Fruit fly (Drosophila melanogaster) whole organism, embryonic: ENCODE data around the gene CG8097.

Experiments
- CG11696 ChIP-seq: fragments of 200-800 bp; sonication (Bioruptor generic); IDR thresholded peaks from 2 replicates; pipeline ENCODE4 v1.3.6; 2022; ENCODE audit warnings: missing biosample characterization, missing genetic modification characterization
- CG12391 ChIP-seq: fragments of 200-800 bp; sonication (Bioruptor generic); optimal IDR thresholded peaks from 3 replicates; lab custom pipeline; 2018; ENCODE audit warnings: missing biosample characterization, mild to moderate bottlenecking, missing genetic modification characterization, moderate library complexity
- CG12769 ChIP-seq: fragments of 200-800 bp; sonication (Bioruptor generic); optimal IDR thresholded peaks from 2 replicates; lab custom pipeline; 2019; ENCODE audit warnings: missing biosample characterization, mild to moderate bottlenecking, missing genetic modification characterization, moderate library complexity
- CG1529 ChIP-seq: fragments of 200-800 bp; sonication (Bioruptor generic); optimal IDR thresholded peaks from 3 replicates; lab custom pipeline; 2018; ENCODE audit warnings: missing biosample characterization, missing genetic modification characterization
- CG16813 ChIP-seq: fragments of 200-800 bp; sonication (Bioruptor generic); IDR thresholded peaks from 3 replicates; pipeline ENCODE4 v1.3.6; 2022; ENCODE audit warnings: missing biosample characterization, missing genetic modification characterization; ENCODE audit not compliant: partially characterized antibody
- CG17186 ChIP-seq: fragments of 200-800 bp; sonication (Bioruptor generic); optimal IDR thresholded peaks from 3 replicates; lab custom pipeline; 2017; ENCODE audit warnings: missing biosample characterization, missing genetic modification reagents, missing genetic modification characterization
- CG18476 ChIP-seq: fragments of 200-800 bp; sonication (Bioruptor generic); optimal IDR thresholded peaks from 2 replicates; lab custom pipeline; 2016; ENCODE audit warnings: missing biosample characterization, mild to moderate bottlenecking, missing genetic modification characterization
- CG2202 ChIP-seq: fragments of 200-800 bp; sonication (Bioruptor generic); optimal IDR thresholded peaks from 2 replicates; lab custom pipeline; 2018; ENCODE audit warnings: missing biosample characterization, mild to moderate bottlenecking, missing genetic modification characterization
- CG30020 ChIP-seq: fragments of 200-800 bp; optimal IDR thresholded peaks from 2 replicates; lab custom pipeline; 2019; ENCODE audit warnings: missing biosample characterization, mild to moderate bottlenecking, missing genetic modification characterization, moderate library complexity
- CG4617 ChIP-seq: fragments of 200-800 bp; sonication (Bioruptor generic); optimal IDR thresholded peaks from 3 replicates; lab custom pipeline; 2016; ENCODE audit warnings: missing biosample characterization, missing genetic modification characterization, borderline replicate concordance
- CG6175 ChIP-seq: fragments of 200-800 bp; sonication (Bioruptor generic); IDR thresholded peaks from 3 replicates; pipeline ENCODE4 v1.3.6; 2022; ENCODE audit warnings: missing biosample characterization, missing genetic modification characterization
- CG6813 ChIP-seq: fragments of 200-800 bp; sonication (Bioruptor generic); optimal IDR thresholded peaks from 2 replicates; lab custom pipeline; 2017; ENCODE audit warnings: missing biosample characterization, missing genetic modification characterization, mild to moderate bottlenecking, moderate library complexity, missing genetic modification reagents
- CG7928 ChIP-seq: fragments of 200-800 bp; sonication (Bioruptor generic); optimal IDR thresholded peaks from 2 replicates; lab custom pipeline; 2017; ENCODE audit warnings: missing biosample characterization, mild to moderate bottlenecking, missing genetic modification characterization
- CG8388 ChIP-seq: fragments of 200-800 bp; sonication (Bioruptor generic); optimal IDR thresholded peaks from 2 replicates; lab custom pipeline; 2019; ENCODE audit warnings: missing biosample characterization, mild to moderate bottlenecking, missing genetic modification characterization, moderate library complexity
- CG9437 ChIP-seq: fragments of 200-800 bp; sonication (Bioruptor generic); optimal IDR thresholded peaks from 2 replicates; lab custom pipeline; 2018; ENCODE audit warnings: missing biosample characterization, mild to moderate bottlenecking, missing genetic modification characterization
- Dp ChIP-seq: fragments of 200-800 bp; sonication (Bioruptor generic); optimal IDR thresholded peaks from 2 replicates; lab custom pipeline; 2018; ENCODE audit warnings: missing biosample characterization, mild to moderate bottlenecking, missing genetic modification characterization, moderate library complexity
- Eip74EF ChIP-seq, 2 experiments: fragments of 200-800 bp in 1 of 2; fragments of >200 bp in 1 of 2; sonication (Bioruptor generic) in 1 of 2; optimal IDR thresholded peaks; 2 replicates each; lab custom pipeline; 2017 to 2019; ENCODE audit warnings: missing biosample characterization in 2 of 2, missing genetic modification characterization in 2 of 2, mild to moderate bottlenecking in 1 of 2, moderate library complexity in 1 of 2
- Ets97D ChIP-seq: fragments of 200-800 bp; sonication (Bioruptor generic); optimal IDR thresholded peaks from 3 replicates; lab custom pipeline; 2016; ENCODE audit warnings: missing biosample characterization, missing genetic modification characterization
- H15 ChIP-seq: fragments of 200-800 bp; sonication (Bioruptor generic); IDR thresholded peaks from 3 replicates; pipeline ENCODE4 v1.3.6; 2022; ENCODE audit warnings: missing biosample characterization, missing genetic modification characterization
- Hr78 ChIP-seq, 2 experiments: fragments of 200-800 bp in 1 of 2; fragments of >200 bp in 1 of 2; sonication (Bioruptor generic) in 1 of 2; optimal IDR thresholded peaks; 2 replicates each; lab custom pipeline; 2017 to 2019; ENCODE audit warnings: missing biosample characterization in 2 of 2, missing genetic modification characterization in 2 of 2, mild to moderate bottlenecking in 1 of 2, moderate library complexity in 1 of 2
- MESR4 ChIP-seq: fragments of 200-800 bp; sonication (Bioruptor generic); optimal IDR thresholded peaks from 2 replicates; lab custom pipeline; 2018; ENCODE audit warnings: missing biosample characterization, mild to moderate bottlenecking, missing genetic modification characterization, moderate library complexity
- Mad ChIP-seq: fragments of 200-800 bp; sonication (Bioruptor generic); optimal IDR thresholded peaks from 2 replicates; lab custom pipeline; 2016; ENCODE audit warnings: missing biosample characterization, missing genetic modification characterization
- Max ChIP-seq: fragments of 200-800 bp; sonication (Bioruptor generic); optimal IDR thresholded peaks from 2 replicates; lab custom pipeline; 2016; ENCODE audit warnings: missing biosample characterization, mild to moderate bottlenecking, missing genetic modification characterization
- Mes4 ChIP-seq: fragments of 200-800 bp; sonication (Bioruptor generic); optimal IDR thresholded peaks from 2 replicates; lab custom pipeline; 2016; ENCODE audit warnings: missing biosample characterization, missing genetic modification characterization
- PHDP ChIP-seq: fragments of 200-800 bp; sonication (Bioruptor generic); optimal IDR thresholded peaks from 3 replicates; lab custom pipeline; 2018; ENCODE audit warnings: missing biosample characterization, mild to moderate bottlenecking, missing genetic modification characterization, moderate library complexity
- Pdp1 ChIP-seq, 2 experiments: fragments of 200-800 bp; sonication (Bioruptor generic); optimal IDR thresholded peaks; 3 replicates each; lab custom pipeline; 2016; ENCODE audit warnings: missing biosample characterization in 2 of 2, missing genetic modification characterization in 2 of 2, mild to moderate bottlenecking in 1 of 2, moderate library complexity in 1 of 2
- Ptx1 ChIP-seq: fragments of 200-800 bp; sonication (Bioruptor generic); IDR thresholded peaks from 2 replicates; pipeline ENCODE4 v1.3.6; 2022; ENCODE audit warnings: missing biosample characterization, missing genetic modification characterization
- Ssrp ChIP-seq: fragments of 200-800 bp; sonication (Bioruptor generic); optimal IDR thresholded peaks from 2 replicates; lab custom pipeline; 2018; ENCODE audit warnings: missing biosample characterization, mild to moderate bottlenecking, missing genetic modification characterization, moderate library complexity
- chif ChIP-seq, 2 experiments: fragments of 200-800 bp; sonication (Bioruptor generic); optimal IDR thresholded peaks; 3 replicates each; lab custom pipeline; 2016; ENCODE audit warnings: missing biosample characterization in 2 of 2, missing genetic modification characterization in 2 of 2
- cwo ChIP-seq: fragments of 200-800 bp; sonication (Bioruptor generic); optimal IDR thresholded peaks from 3 replicates; lab custom pipeline; 2017; ENCODE audit warnings: missing biosample characterization, missing genetic modification characterization, mild to moderate bottlenecking, moderate library complexity, missing genetic modification reagents
- da ChIP-seq: fragments of 200-800 bp; sonication (Bioruptor generic); optimal IDR thresholded peaks from 2 replicates; lab custom pipeline; 2016; ENCODE audit warnings: missing biosample characterization, missing genetic modification characterization
- dm ChIP-seq: fragments of 200-800 bp; sonication (Bioruptor generic); optimal IDR thresholded peaks from 3 replicates; lab custom pipeline; 2016; ENCODE audit warnings: missing biosample characterization, missing genetic modification characterization
- dpn ChIP-seq, 2 experiments: fragments of 200-800 bp; sonication (Bioruptor generic); optimal IDR thresholded peaks; 3 replicates each; lab custom pipeline; 2016; ENCODE audit warnings: missing biosample characterization in 2 of 2, missing genetic modification characterization in 2 of 2
- ewg ChIP-seq: fragments of 200-800 bp; sonication (Bioruptor generic); optimal IDR thresholded peaks from 3 replicates; lab custom pipeline; 2017; ENCODE audit warnings: mild to moderate bottlenecking, missing biosample characterization, missing genetic modification reagents, missing genetic modification characterization
- gfzf ChIP-seq: fragments of 200-800 bp; sonication (Bioruptor generic); optimal IDR thresholded peaks from 2 replicates; lab custom pipeline; 2016; ENCODE audit warnings: missing biosample characterization, mild to moderate bottlenecking, missing genetic modification characterization, moderate library complexity
- lbe ChIP-seq: fragments of 200-800 bp; sonication (Bioruptor generic); optimal IDR thresholded peaks from 2 replicates; lab custom pipeline; 2016; ENCODE audit warnings: missing biosample characterization, mild to moderate bottlenecking, missing genetic modification characterization
- nerfin-1 ChIP-seq: fragments of 200-800 bp; sonication (Bioruptor generic); optimal IDR thresholded peaks from 3 replicates; lab custom pipeline; 2019; ENCODE audit warnings: missing biosample characterization, mild to moderate bottlenecking, missing genetic modification characterization, moderate library complexity
- pan ChIP-seq, 4 experiments: fragments of >200 bp in 3 of 4; fragments of 200-800 bp in 1 of 4; sonication (Bioruptor generic) in 1 of 4; optimal IDR thresholded peaks in 3 of 4; IDR thresholded peaks in 1 of 4; 2 replicates each; pipeline versions ENCODE4 v1.3.6 to Lab custom; 2017 to 2022; ENCODE audit warnings: missing biosample characterization in 2 of 4, missing genetic modification characterization in 2 of 4, mixed read lengths in 1 of 4
- peb ChIP-seq: fragments of 200-800 bp; sonication (Bioruptor generic); IDR thresholded peaks from 2 replicates; pipeline ENCODE4 v1.3.6; 2022; ENCODE audit warnings: missing biosample characterization, missing genetic modification characterization
- phol ChIP-seq: fragments of 200-800 bp; sonication (Bioruptor generic); optimal IDR thresholded peaks from 3 replicates; lab custom pipeline; 2018; ENCODE audit warnings: missing biosample characterization, mild to moderate bottlenecking, missing genetic modification characterization, moderate library complexity
- pita ChIP-seq: fragments of 200-800 bp; sonication (Bioruptor generic); optimal IDR thresholded peaks from 2 replicates; lab custom pipeline; 2017; ENCODE audit warnings: missing biosample characterization, mild to moderate bottlenecking, missing genetic modification characterization
- repo ChIP-seq: fragments of 200-800 bp; sonication (Bioruptor generic); optimal IDR thresholded peaks from 2 replicates; lab custom pipeline; 2016; ENCODE audit warnings: missing biosample characterization, missing genetic modification characterization
- so ChIP-seq: fragments of 200-800 bp; sonication (Bioruptor generic); IDR thresholded peaks from 3 replicates; pipeline ENCODE4 v1.3.6; 2022; ENCODE audit warnings: missing biosample characterization, missing genetic modification characterization
- toy ChIP-seq: fragments of 200-800 bp; sonication (Bioruptor generic); IDR thresholded peaks from 2 replicates; pipeline ENCODE4 v1.3.6; 2022; ENCODE audit warnings: missing biosample characterization, missing genetic modification characterization
- unc-4 ChIP-seq: fragments of 200-800 bp; sonication (Bioruptor generic); IDR thresholded peaks from 2 replicates; pipeline ENCODE4 v1.3.6; 2022; ENCODE audit warnings: missing biosample characterization, missing genetic modification characterization; ENCODE audit not compliant: partially characterized antibody
- vvl ChIP-seq: fragments of 200-800 bp; sonication (Bioruptor generic); IDR thresholded peaks from 2 replicates; pipeline ENCODE4 v1.3.6; 2022; ENCODE audit warnings: missing biosample characterization, missing genetic modification characterization
- yki ChIP-seq: fragments of >200 bp; optimal IDR thresholded peaks from 3 replicates; lab custom pipeline; 2018
- zen2 ChIP-seq: fragments of 200-800 bp; sonication (Bioruptor generic); IDR thresholded peaks from 3 replicates; pipeline ENCODE4 v1.3.6; 2022; ENCODE audit warnings: missing biosample characterization, missing genetic modification characterization; ENCODE audit not compliant: partially characterized antibody
- zfh2 ChIP-seq: fragments of 200-800 bp; sonication (Bioruptor generic); optimal IDR thresholded peaks from 2 replicates; lab custom pipeline; 2016; ENCODE audit warnings: missing biosample characterization, missing genetic modification characterization

The CG8097 gene

DNA sequence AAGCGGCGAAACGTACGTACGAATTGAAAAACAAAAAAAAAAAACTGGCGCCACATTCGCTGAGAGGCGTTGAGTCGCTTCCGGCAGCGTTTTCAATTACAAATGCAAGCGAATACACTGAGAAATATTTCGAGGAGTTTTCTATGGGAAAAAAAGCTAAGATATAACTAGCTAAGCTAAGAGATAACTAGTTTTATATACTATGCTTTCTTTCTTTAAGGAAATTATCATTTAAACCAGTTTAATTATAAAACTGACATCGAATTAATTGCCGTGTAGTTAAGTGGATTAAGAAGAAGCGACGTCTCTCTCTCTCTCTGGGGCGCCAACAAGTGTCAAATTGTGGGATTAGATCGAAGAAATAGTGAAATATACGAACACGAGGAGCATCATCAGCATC lies 32.5 kb downstream of the CG8097 start (continued):
- TF ChIP-seq Ssrp (tag; lab: Kevin White, UChicago): peak; percentile 64
- TF ChIP-seq cwo (GFP tag; lab: Kevin White, UChicago): no peak
- TF ChIP-seq CG6813 (GFP tag; lab: Kevin White, UChicago): peak; percentile 34
- peak; percentile 63 for TF ChIP-seq Ptx1 (GFP tag; lab: Robert Waterston, UW)
- no peak for TF ChIP-seq toy (GFP tag; lab: Robert Waterston, UW)
- peak; percentile 57 for TF ChIP-seq CG8388 (GFP tag; lab: Kevin White, UChicago)
- no peak for TF ChIP-seq Hr78 (GFP tag; optimal IDR thresholded peaks at IDR 0.05; lab: Kevin White, UChicago)
- no peak for TF ChIP-seq zfh2
- TF ChIP-seq Max (GFP tag; lab: Kevin White, UChicago): peak; percentile 19
- TF ChIP-seq unc-4: no peak
- TF ChIP-seq dpn (GFP tag; optimal IDR thresholded peaks at IDR 0.05; lab: Kevin White, UChicago): peak; percentile 34 to 53
- no peak for TF ChIP-seq CG16813 (GFP tag; lab: Robert Waterston, UW)
- no peak for TF ChIP-seq Mad
- TF ChIP-seq CG12391 (tag; lab: Kevin White, UChicago): peak; percentile 73
- no peak for TF ChIP-seq pan (optimal IDR thresholded peaks at IDR 0.05; lab: Kevin White, UChicago)
- TF ChIP-seq pan (GFP tag; optimal IDR thresholded peaks at IDR 0.05 in 1 of 2, IDR thresholded peaks at IDR 0.05 in 1 of 2): peak in 1 of 2 experiments; percentile 70
- no peak for TF ChIP-seq CG17186 (GFP tag; lab: Kevin White, UChicago)
- peak; percentile 1 for TF ChIP-seq ewg
- TF ChIP-seq da: no peak
- no peak for TF ChIP-seq MESR4 (GFP tag; lab: Kevin White, UChicago)
- no peak for TF ChIP-seq gfzf (GFP tag; lab: Kevin White, UChicago)
- TF ChIP-seq zen2: no peak
- TF ChIP-seq CG12769 (tag; lab: Kevin White, UChicago): peak; percentile 38
- no peak for TF ChIP-seq Dp (GFP tag; lab: Kevin White, UChicago)
- no peak for TF ChIP-seq pita (GFP tag; lab: Kevin White, UChicago)
- TF ChIP-seq PHDP (tag; lab: Kevin White, UChicago): peak; percentile 61
- TF ChIP-seq CG30020 (tag; lab: Kevin White, UChicago): no peak
- no peak for TF ChIP-seq repo (GFP tag; lab: Kevin White, UChicago)
- TF ChIP-seq chif (GFP tag; optimal IDR thresholded peaks at IDR 0.05; lab: Kevin White, UChicago): peak; percentile 48 to 51
- TF ChIP-seq CG7928: no peak
- no peak for TF ChIP-seq Ets97D (GFP tag; lab: Kevin White, UChicago)
- TF ChIP-seq yki (lab: Kevin White, UChicago): no peak
- TF ChIP-seq phol (tag; lab: Kevin White, UChicago): peak; percentile 75
- TF ChIP-seq so (GFP tag; lab: Robert Waterston, UW): peak; percentile 70; the same call in 2 of the 3 replicates
- TF ChIP-seq H15: 0 out of 3 replicates have a peak, but pooled peaks have one; percentile 7
- TF ChIP-seq CG6175: no peak
- peak; percentile 82 for TF ChIP-seq vvl
- TF ChIP-seq CG9437 (GFP tag; lab: Kevin White, UChicago): peak; percentile 16
- no peak for TF ChIP-seq CG4617
- no peak for TF ChIP-seq CG18476
- TF ChIP-seq Pdp1 (GFP tag; optimal IDR thresholded peaks at IDR 0.05; lab: Kevin White, UChicago): peak; percentile 26 to 49
- TF ChIP-seq nerfin-1: peak; percentile 35
- TF ChIP-seq Eip74EF (GFP tag; optimal IDR thresholded peaks at IDR 0.05; lab: Kevin White, UChicago): peak in 1 of 2 experiments; percentile 61
- no peak for TF ChIP-seq lbe
- TF ChIP-seq CG11696: 0 out of 2 replicates have a peak, but pooled peaks have one; percentile 37
- no peak for TF ChIP-seq CG2202
- TF ChIP-seq peb (GFP tag; lab: Robert Waterston, UW): 0 out of 2 replicates have a peak, but pooled peaks have one; percentile 27
- TF ChIP-seq dm (GFP tag; lab: Kevin White, UChicago): no peak
- TF ChIP-seq CG1529 (GFP tag; lab: Kevin White, UChicago): peak; percentile 43
- peak; percentile 28 for TF ChIP-seq Mes4
